Worm (Caenorhabditis elegans): Measurements from ENCODE around the gene F02C12.1.

Gene F02C12.1

DNA sequence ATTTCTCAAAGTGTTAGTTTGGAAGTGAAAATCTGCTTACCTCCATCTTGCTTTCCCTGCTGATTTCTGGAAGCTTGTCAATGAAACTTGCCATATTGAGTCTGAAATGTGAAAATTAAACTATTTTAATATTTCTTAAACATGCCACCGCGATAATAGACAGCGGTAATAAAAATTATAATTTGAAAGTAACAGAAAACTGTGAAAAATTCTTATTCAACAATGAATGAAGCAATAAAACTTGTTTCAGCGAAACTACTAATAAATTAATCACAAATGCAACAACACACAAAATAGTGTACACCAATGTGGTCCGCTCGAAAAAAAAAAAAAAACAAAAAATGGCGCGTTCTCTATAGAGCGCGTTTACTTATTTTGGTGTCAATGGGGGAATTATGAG lies 49.7 kb downstream of the F02C12.1 start, which contains the start of gene F02D10.6:
F02D10.6 (minus strand) TSS at position 101 of the 400 bp plus-strand sequence.
- TF ChIP-seq nhr-25 (tag; optimal IDR thresholded peaks at IDR 0.05; ENCODE audit: borderline replicate concordance, insufficient read depth), result no peak
- no peak for TF ChIP-seq dmd-6 (GFP tag; IDR thresholded peaks at IDR 0.05)
- no peak for TF ChIP-seq mdl-1 (tag; optimal IDR thresholded peaks at IDR 0.05)
- no peak for TF ChIP-seq fos-1 (tag; optimal IDR thresholded peaks at IDR 0.05)
- no peak for TF ChIP-seq F44E2.7 (GFP tag; IDR thresholded peaks at IDR 0.05)
- peak in 1 of 2 experiments; percentile 50 for TF ChIP-seq unc-62 (GFP tag; optimal IDR thresholded peaks at IDR 0.05 in 1 of 2)
- no peak for TF ChIP-seq unc-62 (tag; optimal IDR thresholded peaks at IDR 0.05)
- TF ChIP-seq lin-15B (tag; optimal IDR thresholded peaks at IDR 0.05), result no peak
- TF ChIP-seq lsy-2 (tag; optimal IDR thresholded peaks at IDR 0.05), result no peak
